Fruit fly (Drosophila melanogaster): Measurements from ENCODE around the gene CG14262.

Gene CG14262

DNA sequence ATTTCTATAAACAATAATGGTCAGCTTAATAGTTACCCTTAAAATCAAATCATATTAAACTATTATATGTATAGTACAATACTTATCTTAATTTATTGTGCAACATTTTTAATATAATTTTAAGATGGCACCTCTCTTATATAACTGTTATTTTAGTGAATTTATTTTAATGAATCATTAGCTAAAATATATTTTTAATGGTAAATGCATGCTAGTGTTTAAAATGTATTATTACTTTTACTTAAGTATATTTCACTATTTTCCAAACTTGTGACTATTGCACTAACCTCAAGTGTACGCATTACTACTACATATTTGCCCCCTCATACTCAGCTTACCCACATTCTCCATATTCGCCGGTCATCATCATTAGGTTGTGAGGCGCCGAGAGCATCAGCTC is 19.0 kb downstream of the CG14262 start (continued):
- TF ChIP-seq unpg (GFP tag; optimal IDR thresholded peaks at IDR 0.05) (peak; percentile 88), ems (GFP tag; optimal IDR thresholded peaks at IDR 0.05) (no peak), seq (GFP tag; IDR thresholded peaks at IDR 0.05) (no peak), CG7963 (GFP tag; IDR thresholded peaks at IDR 0.05; ENCODE audit: partially characterized antibody) (no peak), sisA (GFP tag; IDR thresholded peaks at IDR 0.05) (peak; percentile 40; the same call in 1 of the 2 replicates), dan (GFP tag; IDR thresholded peaks at IDR 0.05) (no peak), ATbp (GFP tag; optimal IDR thresholded peaks at IDR 0.05) (peak; percentile 53), GATAe (GFP tag; conservative IDR thresholded peaks at IDR 0.05) (no peak), nau (GFP tag; optimal IDR thresholded peaks at IDR 0.05) (no peak), aop (GFP tag; IDR thresholded peaks at IDR 0.05) (no peak), CG4854 (GFP tag; optimal IDR thresholded peaks at IDR 0.05) (no peak), vnd (GFP tag; IDR thresholded peaks at IDR 0.05; ENCODE audit: partially characterized antibody) (no peak), HLHmδ (GFP tag; optimal IDR thresholded peaks at IDR 0.05) (no peak), Tbp (GFP tag; optimal IDR thresholded peaks at IDR 0.05) (no peak), Lhr (GFP tag; optimal IDR thresholded peaks at IDR 0.05) (peak; percentile 42), Ptx1 (GFP tag; IDR thresholded peaks at IDR 0.05) (peak; percentile 69), row (GFP tag; IDR thresholded peaks at IDR 0.05) (peak; percentile 75), gsb-n (tag; optimal IDR thresholded peaks at IDR 0.05) (peak; percentile 92), CG13894 (tag; optimal IDR thresholded peaks at IDR 0.05) (peak; percentile 7), unc-4 (GFP tag; IDR thresholded peaks at IDR 0.05; ENCODE audit: partially characterized antibody) (no peak), Atf-2 (GFP tag; optimal IDR thresholded peaks at IDR 0.05) (no peak), sr (GFP tag; IDR thresholded peaks at IDR 0.05) (no peak), org-1 (GFP tag; optimal IDR thresholded peaks at IDR 0.05) (peak; percentile 53), CG7928 (GFP tag; optimal IDR thresholded peaks at IDR 0.05) (no peak), bbx (GFP tag; IDR thresholded peaks at IDR 0.05; ENCODE audit: partially characterized antibody) (no peak), pan (optimal IDR thresholded peaks at IDR 0.05) (no peak), pan (GFP tag; optimal IDR thresholded peaks at IDR 0.05 in 1 of 2, IDR thresholded peaks at IDR 0.05 in 1 of 2) (peak in 1 of 2 experiments; percentile 81), Bdp1 (GFP tag; optimal IDR thresholded peaks at IDR 0.05) (no peak), CG9876 (GFP tag; optimal IDR thresholded peaks at IDR 0.05) (no peak), sens (GFP tag) (peak; percentile 82), CG16779 (GFP tag; IDR thresholded peaks at IDR 0.05) (no peak), lbe (GFP tag; optimal IDR thresholded peaks at IDR 0.05) (no peak), CG4328 (GFP tag; optimal IDR thresholded peaks at IDR 0.05) (peak; percentile 72), cg (GFP tag; optimal IDR thresholded peaks at IDR 0.05) (no peak), Poxn (GFP tag; IDR thresholded peaks at IDR 0.05) (no peak), CG11504 (tag; optimal IDR thresholded peaks at IDR 0.05) (peak; percentile 94), CG1603 (tag; optimal IDR thresholded peaks at IDR 0.05) (no peak), Asciz (GFP tag; optimal IDR thresholded peaks at IDR 0.05) (peak; percentile 74), CG11093 (GFP tag; IDR thresholded peaks at IDR 0.05) (no peak), corto (GFP tag; optimal IDR thresholded peaks at IDR 0.05) (no peak), CTCF (GFP tag; optimal IDR thresholded peaks at IDR 0.05) (peak; percentile 19), Gsc (GFP tag; IDR thresholded peaks at IDR 0.05) (no peak), insv (GFP tag; optimal IDR thresholded peaks at IDR 0.05) (no peak), ttk (GFP tag; IDR thresholded peaks at IDR 0.05) (peak; percentile 52; the same call in 1 of the 2 replicates), CG12071 (GFP tag; optimal IDR thresholded peaks at IDR 0.05) (no peak), bcd (GFP tag; optimal IDR thresholded peaks at IDR 0.05) (peak; percentile 67), Kr (GFP tag; optimal IDR thresholded peaks at IDR 0.05) (no peak), CG7357 (GFP tag; IDR thresholded peaks at IDR 0.05) (peak; percentile 49; the same call in 2 of the 3 replicates), toy (GFP tag; IDR thresholded peaks at IDR 0.05) (no peak), ssp (GFP tag; IDR thresholded peaks at IDR 0.05) (no peak), CG12659 (GFP tag; optimal IDR thresholded peaks at IDR 0.05) (peak; percentile 87), CG10959 (GFP tag; IDR thresholded peaks at IDR 0.05) (no peak)
